4 fruit fly cellular contexts compared by ENCODE assay signal in the genomic region with DNA sequence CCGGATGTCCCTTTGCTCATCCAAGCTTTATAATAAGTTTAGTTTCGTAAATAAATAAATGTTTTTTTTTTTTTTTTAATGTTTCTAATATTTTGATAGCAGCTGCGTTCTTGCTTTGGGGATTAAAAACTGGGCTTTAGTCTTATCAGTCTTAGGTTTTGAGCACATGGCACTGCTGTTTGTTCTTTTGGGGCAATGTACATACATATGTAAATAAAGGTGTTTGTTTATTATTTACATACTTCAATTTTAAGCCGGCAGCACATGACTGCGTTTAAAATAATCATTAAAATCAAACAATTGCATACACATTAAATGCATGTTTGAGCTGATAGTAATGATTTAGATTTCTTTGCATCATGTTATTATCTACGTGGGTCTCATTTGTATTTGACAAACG.
TF ChIP-seq lines count a peak whose summit lies in the region.

No protein-coding gene starts in this region.

- TF ChIP-seq CTCF in whole organism, embryonic (GFP tag; optimal IDR thresholded peaks at IDR 0.05; lab: Kevin White, UChicago) = peak; percentile 40

TF ChIP-seq in whole organism, adult, 20 proteins besides CTCF, POLR2A, EP300 and RAD21:
- TF ChIP-seq CG5204 (GFP tag; optimal IDR thresholded peaks at IDR 0.05; lab: Kevin White, UChicago) (no peak), ovo (GFP tag; optimal IDR thresholded peaks at IDR 0.05; lab: Kevin White, UChicago) (no peak), kay (GFP tag; lab: Kevin White, UChicago; ENCODE audit: borderline replicate concordance) (peak; percentile 24), CG7101 (tag; optimal IDR thresholded peaks at IDR 0.05; lab: Kevin White, UChicago) (no peak), CG33017 (tag; optimal IDR thresholded peaks at IDR 0.05; lab: Kevin White, UChicago) (no peak)

TF ChIP-seq in whole organism, embryonic, 481 proteins besides CTCF, POLR2A, EP300 and RAD21 (continues in another document):
- TF ChIP-seq Meics (GFP tag; optimal IDR thresholded peaks at IDR 0.05; lab: Kevin White, UChicago) = peak; percentile 46
- TF ChIP-seq scrt (GFP tag; optimal IDR thresholded peaks at IDR 0.05; lab: Kevin White, UChicago) = peak; percentile 66
- peak; percentile 36 to 49 for TF ChIP-seq Hr51 (GFP tag; optimal IDR thresholded peaks at IDR 0.05; lab: Kevin White, UChicago)
- TF ChIP-seq CG4282 (GFP tag; optimal IDR thresholded peaks at IDR 0.05; lab: Kevin White, UChicago) = peak; percentile 2
- 0 out of 2 replicates have a peak, but pooled peaks have one; percentile 11 for TF ChIP-seq gsb (GFP tag; IDR thresholded peaks at IDR 0.05; lab: Robert Waterston, UW)
- no peak for TF ChIP-seq ash1 (GFP tag; optimal IDR thresholded peaks at IDR 0.05; lab: Kevin White, UChicago)
- TF ChIP-seq CG9932 (GFP tag; IDR thresholded peaks at IDR 0.05; lab: Robert Waterston, UW) = no peak
- no peak for TF ChIP-seq CG2889 (GFP tag; IDR thresholded peaks at IDR 0.05; lab: Robert Waterston, UW)
- TF ChIP-seq Hsf (GFP tag; optimal IDR thresholded peaks at IDR 0.05; lab: Kevin White, UChicago) = peak; percentile 45
- peak; percentile 81 for TF ChIP-seq unpg (GFP tag; optimal IDR thresholded peaks at IDR 0.05; lab: Kevin White, UChicago)
- TF ChIP-seq CG15011 (GFP tag; optimal IDR thresholded peaks at IDR 0.05; lab: Kevin White, UChicago) = peak; percentile 76
- TF ChIP-seq CG18764 (GFP tag; optimal IDR thresholded peaks at IDR 0.05; lab: Kevin White, UChicago) = peak; percentile 83
- TF ChIP-seq grn (GFP tag; optimal IDR thresholded peaks at IDR 0.05; lab: Kevin White, UChicago) = peak; percentile 74
- TF ChIP-seq sob (GFP tag; IDR thresholded peaks at IDR 0.05; lab: Robert Waterston, UW) = peak; percentile 39; the same call in 1 of the 2 replicates
- peak; percentile 92 for TF ChIP-seq CG17568 (GFP tag; optimal IDR thresholded peaks at IDR 0.05; lab: Kevin White, UChicago)
- no peak for TF ChIP-seq usp (GFP tag; optimal IDR thresholded peaks at IDR 0.05; lab: Kevin White, UChicago)
- TF ChIP-seq cg (GFP tag; optimal IDR thresholded peaks at IDR 0.05; lab: Kevin White, UChicago) = no peak
- peak; percentile 71 for TF ChIP-seq CG3838 (GFP tag; optimal IDR thresholded peaks at IDR 0.05; lab: Kevin White, UChicago)
- no peak for TF ChIP-seq sug (tag; optimal IDR thresholded peaks at IDR 0.05; lab: Kevin White, UChicago)
- no peak for TF ChIP-seq zen2 (GFP tag; IDR thresholded peaks at IDR 0.05; lab: Robert Waterston, UW; ENCODE audit: partially characterized antibody)
- TF ChIP-seq CG14014 (GFP tag; IDR thresholded peaks at IDR 0.05; lab: Robert Waterston, UW) = peak; percentile 63; the same call in 1 of the 2 replicates
- peak; percentile 74 for TF ChIP-seq Kr (GFP tag; optimal IDR thresholded peaks at IDR 0.05; lab: Kevin White, UChicago)
- peak; percentile 20; the same call in 1 of the 2 replicates for TF ChIP-seq CG14441 (GFP tag; IDR thresholded peaks at IDR 0.05; lab: Robert Waterston, UW)
- TF ChIP-seq jigr1 (GFP tag; IDR thresholded peaks at IDR 0.05; lab: Robert Waterston, UW) = no peak
- peak; percentile 50; the same call in 1 of the 3 replicates for TF ChIP-seq CG2199 (GFP tag; IDR thresholded peaks at IDR 0.05; lab: Robert Waterston, UW)
- TF ChIP-seq CG2120 (GFP tag; optimal IDR thresholded peaks at IDR 0.05; lab: Kevin White, UChicago) = peak; percentile 17

TF ChIP-seq in whole organism, prepupa, 60 proteins besides CTCF, POLR2A, EP300 and RAD21:
- peak; percentile 43 for TF ChIP-seq Sox102F (GFP tag; optimal IDR thresholded peaks at IDR 0.05; lab: Kevin White, UChicago)
- TF ChIP-seq Blimp-1 (GFP tag; optimal IDR thresholded peaks at IDR 0.05; lab: Kevin White, UChicago) = peak; percentile 11
- TF ChIP-seq fkh (GFP tag; optimal IDR thresholded peaks at IDR 0.05; lab: Kevin White, UChicago) = peak; percentile 63
- no peak for TF ChIP-seq CG3919 (GFP tag; optimal IDR thresholded peaks at IDR 0.05; lab: Kevin White, UChicago)
- peak; percentile 49 for TF ChIP-seq vri (GFP tag; optimal IDR thresholded peaks at IDR 0.05; lab: Kevin White, UChicago)
- no peak for TF ChIP-seq CG32006 (GFP tag; optimal IDR thresholded peaks at IDR 0.05; lab: Kevin White, UChicago)
- no peak for TF ChIP-seq dsx (GFP tag; optimal IDR thresholded peaks at IDR 0.05; lab: Kevin White, UChicago; ENCODE audit: poor library complexity, severe bottlenecking)
- no peak for TF ChIP-seq lz (GFP tag; optimal IDR thresholded peaks at IDR 0.05; lab: Kevin White, UChicago)
- TF ChIP-seq CG6792 (GFP tag; optimal IDR thresholded peaks at IDR 0.05; lab: Kevin White, UChicago) = no peak
- no peak for TF ChIP-seq CG8319 (GFP tag; optimal IDR thresholded peaks at IDR 0.05; lab: Kevin White, UChicago)
- peak; percentile 45 for TF ChIP-seq Smox (GFP tag; optimal IDR thresholded peaks at IDR 0.05; lab: Kevin White, UChicago)
- peak; percentile 64 for TF ChIP-seq svp (GFP tag; lab: Kevin White, UChicago)
- TF ChIP-seq Met (GFP tag; optimal IDR thresholded peaks at IDR 0.05; lab: Kevin White, UChicago) = peak; percentile 32
- TF ChIP-seq esn (GFP tag; optimal IDR thresholded peaks at IDR 0.05; lab: Kevin White, UChicago) = peak; percentile 43

TF ChIP-seq in whole organism, wandering third instar larva, 38 proteins besides CTCF, POLR2A, EP300 and RAD21:
- TF ChIP-seq Dfd (GFP tag; optimal IDR thresholded peaks at IDR 0.05; lab: Kevin White, UChicago) (no peak), foxo (GFP tag; optimal IDR thresholded peaks at IDR 0.05; lab: Kevin White, UChicago) (peak in 1 of 2 experiments; percentile 45), ey (GFP tag; optimal IDR thresholded peaks at IDR 0.05; lab: Kevin White, UChicago) (no peak), Jra (GFP tag; optimal IDR thresholded peaks at IDR 0.05; lab: Kevin White, UChicago) (peak; percentile 61), OdsH (GFP tag; optimal IDR thresholded peaks at IDR 0.05; lab: Kevin White, UChicago) (peak; percentile 47), Rel (GFP tag; optimal IDR thresholded peaks at IDR 0.05; lab: Kevin White, UChicago) (no peak), Rel (tag; optimal IDR thresholded peaks at IDR 0.05; lab: Kevin White, UChicago) (no peak), Hr83 (GFP tag; optimal IDR thresholded peaks at IDR 0.05; lab: Kevin White, UChicago; ENCODE audit: poor library complexity, severe bottlenecking) (peak; percentile 96), GATAd (GFP tag; optimal IDR thresholded peaks at IDR 0.05; lab: Kevin White, UChicago) (no peak), pan (optimal IDR thresholded peaks at IDR 0.05; lab: Kevin White, UChicago) (no peak), Dif (GFP tag; optimal IDR thresholded peaks at IDR 0.05; lab: Kevin White, UChicago; ENCODE audit: partially characterized antibody) (no peak), br (GFP tag; optimal IDR thresholded peaks at IDR 0.05; lab: Kevin White, UChicago) (peak; percentile 19), Hnf4 (GFP tag; optimal IDR thresholded peaks at IDR 0.05; lab: Kevin White, UChicago) (peak; percentile 67), Sp1 (GFP tag; optimal IDR thresholded peaks at IDR 0.05; lab: Kevin White, UChicago) (peak; percentile 52), CG9705 (GFP tag; optimal IDR thresholded peaks at IDR 0.05; lab: Kevin White, UChicago) (no peak), sv (GFP tag; optimal IDR thresholded peaks at IDR 0.05; lab: Kevin White, UChicago) (peak; percentile 41), dl (GFP tag; optimal IDR thresholded peaks at IDR 0.05; lab: Kevin White, UChicago; ENCODE audit: insufficient read depth in 1 of 2, partially characterized antibody in 2 of 2) (no peak), rgr (GFP tag; optimal IDR thresholded peaks at IDR 0.05; lab: Kevin White, UChicago) (peak; percentile 73), fru (GFP tag; optimal IDR thresholded peaks at IDR 0.05; lab: Kevin White, UChicago) (no peak), Vsx2 (GFP tag; optimal IDR thresholded peaks at IDR 0.05; lab: Kevin White, UChicago; ENCODE audit: partially characterized antibody) (no peak), Abd-B (GFP tag; optimal IDR thresholded peaks at IDR 0.05; lab: Kevin White, UChicago) (no peak), Myc (optimal IDR thresholded peaks at IDR 0.05; lab: Kevin White, UChicago) (no peak), brk (GFP tag; optimal IDR thresholded peaks at IDR 0.05; lab: Kevin White, UChicago) (peak; percentile 63), Mio (GFP tag; optimal IDR thresholded peaks at IDR 0.05; lab: Kevin White, UChicago) (no peak), tai (GFP tag; optimal IDR thresholded peaks at IDR 0.05; lab: Kevin White, UChicago) (peak; percentile 62), woc (GFP tag; optimal IDR thresholded peaks at IDR 0.05; lab: Kevin White, UChicago) (no peak), h (GFP tag; optimal IDR thresholded peaks at IDR 0.05; lab: Kevin White, UChicago) (peak; percentile 62), jim (GFP tag; optimal IDR thresholded peaks at IDR 0.05; lab: Kevin White, UChicago) (no peak), HLH106 (tag; optimal IDR thresholded peaks at IDR 0.05; lab: Kevin White, UChicago) (peak; percentile 5), psq (GFP tag; optimal IDR thresholded peaks at IDR 0.05; lab: Kevin White, UChicago) (peak; percentile 41), lola (GFP tag; optimal IDR thresholded peaks at IDR 0.05; lab: Kevin White, UChicago) (no peak), usp (GFP tag; optimal IDR thresholded peaks at IDR 0.05; lab: Kevin White, UChicago) (no peak), N (GFP tag; optimal IDR thresholded peaks at IDR 0.05; lab: Kevin White, UChicago) (no peak), dmrt93B (GFP tag; optimal IDR thresholded peaks at IDR 0.05; lab: Kevin White, UChicago) (peak; percentile 38), Hr78 (GFP tag; optimal IDR thresholded peaks at IDR 0.05; lab: Kevin White, UChicago) (no peak), dsf (GFP tag; optimal IDR thresholded peaks at IDR 0.05; lab: Kevin White, UChicago; ENCODE audit: borderline replicate concordance) (peak; percentile 35), sage (GFP tag; optimal IDR thresholded peaks at IDR 0.05; lab: Kevin White, UChicago) (peak; percentile 3), CG32264 (GFP tag; optimal IDR thresholded peaks at IDR 0.05; lab: Kevin White, UChicago) (no peak), CrebA (GFP tag; optimal IDR thresholded peaks at IDR 0.05; lab: Kevin White, UChicago; ENCODE audit: borderline replicate concordance) (no peak)
